Worm (Caenorhabditis elegans): ENCODE results near the gene tag-243.

The tag-243 gene

DNA sequence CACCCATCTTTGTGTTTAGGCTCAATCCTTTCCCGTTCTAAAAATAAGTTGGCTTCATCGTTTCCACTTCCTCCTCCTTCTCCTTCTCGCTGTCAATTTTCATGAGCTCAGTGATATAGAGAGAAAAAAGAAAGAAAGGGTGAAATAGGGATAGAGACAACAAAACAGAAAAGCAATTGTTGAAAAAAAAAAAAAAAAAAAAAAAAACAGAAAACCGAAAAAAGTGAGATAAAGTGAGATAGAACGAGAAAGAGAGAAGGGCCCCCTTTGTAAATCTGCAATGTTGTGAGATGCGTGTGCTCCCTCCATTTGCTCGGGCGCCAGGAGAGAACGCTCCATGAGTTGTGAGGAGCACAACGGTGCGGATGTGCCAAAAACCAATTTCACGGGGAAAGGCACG is 35.7 kb upstream of the tag-243 start:
- TF ChIP-seq mep-1 (tag; optimal IDR thresholded peaks at IDR 0.05) (peak; percentile 58), efl-3 (GFP tag; optimal IDR thresholded peaks at IDR 0.05) (no peak), ceh-88 (GFP tag; IDR thresholded peaks at IDR 0.05) (no peak), lin-14 (GFP tag; optimal IDR thresholded peaks at IDR 0.05) (peak; percentile 69), unc-98 (GFP tag; IDR thresholded peaks at IDR 0.05) (no peak), ztf-11 (tag; optimal IDR thresholded peaks at IDR 0.05) (no peak), efl-1 (optimal IDR thresholded peaks at IDR 0.05) (peak in 1 of 2 experiments; percentile 18), efl-1 (GFP tag; optimal IDR thresholded peaks at IDR 0.05 in 1 of 2) (peak in 1 of 2 experiments; percentile 14), lin-35 (GFP tag; optimal IDR thresholded peaks at IDR 0.05) (peak in 1 of 2 experiments; percentile 18), lsy-2 (tag; optimal IDR thresholded peaks at IDR 0.05) (peak in 1 of 2 experiments; percentile 46), nhr-71 (tag; optimal IDR thresholded peaks at IDR 0.05) (peak; percentile 50), mef-2 (tag; optimal IDR thresholded peaks at IDR 0.05) (peak; percentile 26), dpl-1 (GFP tag; optimal IDR thresholded peaks at IDR 0.05) (peak in 1 of 3 experiments; percentile 6), dsc-1 (tag; optimal IDR thresholded peaks at IDR 0.05) (peak; percentile 8), snpc-4 (tag; optimal IDR thresholded peaks at IDR 0.05) (no peak), fkh-8 (tag; optimal IDR thresholded peaks at IDR 0.05) (no peak), irx-1 (tag; optimal IDR thresholded peaks at IDR 0.05) (no peak)

DNA sequence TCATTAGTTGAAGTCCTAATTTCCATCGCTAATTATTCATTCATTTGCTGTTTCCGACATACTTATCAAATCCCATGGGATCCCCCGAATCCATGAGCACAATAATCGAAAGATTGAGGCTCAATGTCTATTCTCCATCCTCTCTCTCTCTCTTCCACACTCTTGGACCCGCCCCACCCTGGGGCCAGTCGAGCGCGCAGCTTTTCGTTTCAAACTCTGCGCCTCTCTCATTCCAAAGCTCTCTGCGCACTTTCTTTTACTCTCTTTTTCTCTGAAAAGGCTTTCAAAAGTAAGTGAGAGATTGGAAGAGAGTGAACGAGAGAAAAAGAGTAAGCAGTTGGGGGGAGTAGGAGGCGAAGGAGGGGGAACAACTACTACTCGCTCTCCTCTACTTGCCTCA is 33.5 kb upstream of the tag-243 start, which contains the start of gene acy-1:
TSS of gene acy-1 (plus strand) at position 346 of the 400 bp plus-strand sequence.
- TF ChIP-seq unc-86 (tag; optimal IDR thresholded peaks at IDR 0.05) (peak; percentile 80), dsc-1 (tag; optimal IDR thresholded peaks at IDR 0.05) (peak; percentile 71), tbx-2 (tag; optimal IDR thresholded peaks at IDR 0.05) (peak; percentile 73), efl-3 (GFP tag; optimal IDR thresholded peaks at IDR 0.05) (no peak), sptf-1 (tag; optimal IDR thresholded peaks at IDR 0.05) (no peak), mdl-1 (tag; optimal IDR thresholded peaks at IDR 0.05) (peak in 1 of 2 experiments; percentile 2), ztf-4 (tag; optimal IDR thresholded peaks at IDR 0.05) (no peak), aha-1 (tag; optimal IDR thresholded peaks at IDR 0.05) (no peak), F16B12.6 (tag; optimal IDR thresholded peaks at IDR 0.05) (peak; percentile 25), ets-5 (GFP tag; IDR thresholded peaks at IDR 0.05) (no peak), alr-1 (tag; optimal IDR thresholded peaks at IDR 0.05; ENCODE audit: borderline replicate concordance) (no peak), unc-98 (GFP tag; IDR thresholded peaks at IDR 0.05) (peak; percentile 46; the same call in 1 of the 2 replicates), swsn-7 (tag; optimal IDR thresholded peaks at IDR 0.05) (peak; percentile 84), nhr-90 (tag; optimal IDR thresholded peaks at IDR 0.05; ENCODE audit: poor library complexity) (no peak), pax-3 (tag; optimal IDR thresholded peaks at IDR 0.05) (peak; percentile 49), ceh-88 (GFP tag; IDR thresholded peaks at IDR 0.05) (no peak), snpc-4 (tag; optimal IDR thresholded peaks at IDR 0.05) (peak; percentile 43), lsy-2 (tag; optimal IDR thresholded peaks at IDR 0.05) (peak; percentile 82 to 88), Y116A8C.19 (tag; optimal IDR thresholded peaks at IDR 0.05; ENCODE audit: borderline replicate concordance) (no peak), skn-1 (tag; optimal IDR thresholded peaks at IDR 0.05) (peak; percentile 75), nhr-20 (tag; optimal IDR thresholded peaks at IDR 0.05) (peak; percentile 58), ztf-11 (tag; optimal IDR thresholded peaks at IDR 0.05) (peak in 1 of 2 experiments; percentile 13), fkh-8 (tag; optimal IDR thresholded peaks at IDR 0.05) (peak; percentile 83), nhr-47 (tag; optimal IDR thresholded peaks at IDR 0.05) (peak; percentile 79), egl-27 (tag; optimal IDR thresholded peaks at IDR 0.05) (peak in 1 of 2 experiments; percentile 40), tlp-1 (tag; optimal IDR thresholded peaks at IDR 0.05) (no peak), vab-15 (tag; optimal IDR thresholded peaks at IDR 0.05) (no peak), nhr-84 (tag; optimal IDR thresholded peaks at IDR 0.05) (no peak), nhr-19 (GFP tag; conservative IDR thresholded peaks at IDR 0.05) (peak; percentile 73), lin-39 (tag; optimal IDR thresholded peaks at IDR 0.05) (peak; percentile 46), nhr-77 (tag; optimal IDR thresholded peaks at IDR 0.05) (peak; percentile 69), lin-35 (GFP tag; optimal IDR thresholded peaks at IDR 0.05) (peak; percentile 50 to 76), nhr-76 (tag; optimal IDR thresholded peaks at IDR 0.05) (no peak), sup-37 (GFP tag; optimal IDR thresholded peaks at IDR 0.05) (no peak), unc-62 (GFP tag; optimal IDR thresholded peaks at IDR 0.05) (no peak), ceh-8 (GFP tag; optimal IDR thresholded peaks at IDR 0.05) (peak; percentile 62), nhr-85 (tag) (peak; percentile 62), ceh-90 (tag; optimal IDR thresholded peaks at IDR 0.05) (no peak), nhr-28 (tag; optimal IDR thresholded peaks at IDR 0.05) (no peak), lin-15B (tag; optimal IDR thresholded peaks at IDR 0.05) (peak; percentile 48), dpl-1 (GFP tag; optimal IDR thresholded peaks at IDR 0.05) (peak; percentile 58 to 75 (median 67)), lin-14 (GFP tag; optimal IDR thresholded peaks at IDR 0.05) (peak; percentile 97), C34B4.2 (tag; optimal IDR thresholded peaks at IDR 0.05) (no peak), hpl-2 (GFP tag; optimal IDR thresholded peaks at IDR 0.05) (no peak)

All from whole organism, L1 larva.